Fruit fly (Drosophila melanogaster): ENCODE results near the gene CG14551.
A peak's percentile ranks its signal among the peaks of the same experiment; 100 is the strongest.

Gene CG14551

DNA sequence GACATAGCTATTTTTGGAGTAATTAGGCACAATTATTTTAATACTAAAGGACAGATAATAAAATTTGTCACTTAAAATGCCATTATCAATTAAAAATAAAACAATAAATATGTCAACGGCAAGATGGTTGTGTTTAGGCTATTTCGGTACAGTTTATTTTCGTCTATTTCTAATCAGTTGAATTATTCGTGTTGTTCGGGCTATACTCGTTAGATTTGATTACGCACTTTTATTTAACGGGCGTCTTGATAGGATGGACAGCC lies 42.3 kb upstream of the CG14551 start (continued):
- peak; percentile 33 for TF ChIP-seq CG2678 (tag; optimal IDR thresholded peaks at IDR 0.05)
- TF ChIP-seq sisA (GFP tag; IDR thresholded peaks at IDR 0.05), result no peak
- TF ChIP-seq zf30C (GFP tag; optimal IDR thresholded peaks at IDR 0.05), result no peak
- TF ChIP-seq CG7745 (tag; optimal IDR thresholded peaks at IDR 0.05), result no peak
- no peak for TF ChIP-seq CG18262 (tag; optimal IDR thresholded peaks at IDR 0.05)
- peak; percentile 26 for TF ChIP-seq CG34376 (GFP tag; optimal IDR thresholded peaks at IDR 0.05)
- peak; percentile 8 for TF ChIP-seq CG18599 (GFP tag; optimal IDR thresholded peaks at IDR 0.05)
- no peak for TF ChIP-seq CG32532 (GFP tag; IDR thresholded peaks at IDR 0.05)

DNA sequence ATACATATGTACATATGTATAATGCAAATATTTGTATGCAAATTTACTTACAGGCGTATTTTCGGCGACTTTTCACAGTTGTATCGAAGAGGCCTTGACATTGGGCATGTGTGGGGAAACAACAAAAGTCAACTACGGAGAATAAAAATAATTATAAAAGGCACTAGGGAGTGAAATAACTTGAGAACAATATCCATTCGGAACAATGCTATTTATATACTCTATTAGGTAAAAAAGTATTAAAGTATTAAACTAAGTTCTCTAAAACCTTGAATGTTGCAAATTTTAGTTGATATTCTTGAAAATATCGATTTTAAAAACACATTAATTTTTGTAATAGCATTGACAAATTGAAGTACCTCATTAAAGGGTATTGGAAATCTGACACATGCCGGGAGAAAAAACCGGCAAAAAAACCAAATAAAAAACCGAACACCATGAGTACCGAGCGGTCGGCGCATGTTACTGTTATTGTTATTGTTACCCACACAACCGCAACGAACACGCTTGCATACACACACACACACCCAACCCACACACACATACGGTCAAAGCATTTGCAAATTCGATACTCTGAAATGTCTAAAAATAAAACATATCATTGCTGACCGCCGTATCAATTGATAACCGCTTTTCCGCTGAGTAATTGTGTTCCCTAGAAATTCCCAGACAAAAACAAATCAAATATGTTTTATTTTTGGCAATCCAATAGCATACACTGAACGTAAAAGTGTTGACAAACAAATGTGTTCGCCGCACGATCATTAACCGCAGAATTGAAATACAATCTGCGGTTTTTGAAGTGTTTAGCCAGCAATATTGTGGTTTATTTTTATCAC lies 41.7 kb upstream of the CG14551 start:
- TF ChIP-seq CG6683 (GFP tag; optimal IDR thresholded peaks at IDR 0.05) (no peak), CG3407 (GFP tag; optimal IDR thresholded peaks at IDR 0.05) (peak; percentile 10), CG1832 (GFP tag; optimal IDR thresholded peaks at IDR 0.05) (no peak), D19A (tag; optimal IDR thresholded peaks at IDR 0.05) (peak; percentile 82), CHES-1-like (GFP tag; optimal IDR thresholded peaks at IDR 0.05) (no peak), CG11247 (GFP tag; IDR thresholded peaks at IDR 0.05) (no peak), BtbVII (GFP tag; optimal IDR thresholded peaks at IDR 0.05) (peak; percentile 48), TFAM (GFP tag; optimal IDR thresholded peaks at IDR 0.05) (no peak), bab2 (GFP tag; optimal IDR thresholded peaks at IDR 0.05) (peak; percentile 17), NC2β (GFP tag; optimal IDR thresholded peaks at IDR 0.05) (no peak), CG1024 (GFP tag; IDR thresholded peaks at IDR 0.05) (no peak), Nf-YC (tag; optimal IDR thresholded peaks at IDR 0.05) (no peak), ewg (GFP tag; optimal IDR thresholded peaks at IDR 0.05) (no peak), peb (GFP tag; IDR thresholded peaks at IDR 0.05) (no peak), NFAT (GFP tag; IDR thresholded peaks at IDR 0.05) (no peak), CG15514 (GFP tag; optimal IDR thresholded peaks at IDR 0.05) (peak; percentile 25), CG9797 (GFP tag; optimal IDR thresholded peaks at IDR 0.05) (no peak), CG18476 (GFP tag; optimal IDR thresholded peaks at IDR 0.05) (no peak), cg (GFP tag; optimal IDR thresholded peaks at IDR 0.05) (peak; percentile 34), otp (GFP tag; IDR thresholded peaks at IDR 0.05) (no peak), CG15696 (tag; optimal IDR thresholded peaks at IDR 0.05) (peak; percentile 37), CG6854 (GFP tag; optimal IDR thresholded peaks at IDR 0.05) (no peak), grau (tag; optimal IDR thresholded peaks at IDR 0.05) (peak; percentile 64), CG17385 (GFP tag; optimal IDR thresholded peaks at IDR 0.05) (peak; percentile 16), bcd (GFP tag; optimal IDR thresholded peaks at IDR 0.05) (peak; percentile 32), CG10147 (GFP tag; optimal IDR thresholded peaks at IDR 0.05) (peak; percentile 28), dmrt11E (tag; optimal IDR thresholded peaks at IDR 0.05) (peak; percentile 45), Spps (tag; optimal IDR thresholded peaks at IDR 0.05) (no peak), rib (GFP tag; IDR thresholded peaks at IDR 0.05) (peak; percentile 47; the same call in 1 of the 2 replicates), ATbp (GFP tag; optimal IDR thresholded peaks at IDR 0.05) (no peak), crol (GFP tag; IDR thresholded peaks at IDR 0.05) (no peak), MBD-R2 (GFP tag; IDR thresholded peaks at IDR 0.05) (peak; percentile 8; the same call in 1 of the 2 replicates), CG7786 (GFP tag; optimal IDR thresholded peaks at IDR 0.05) (no peak), trh (GFP tag; optimal IDR thresholded peaks at IDR 0.05) (no peak), abd-A (tag; optimal IDR thresholded peaks at IDR 0.05) (no peak), tll (GFP tag; optimal IDR thresholded peaks at IDR 0.05) (no peak), CG3847 (GFP tag; IDR thresholded peaks at IDR 0.05) (no peak), mam (GFP tag; optimal IDR thresholded peaks at IDR 0.05) (no peak), vnd (GFP tag; IDR thresholded peaks at IDR 0.05; ENCODE audit: partially characterized antibody) (no peak), row (GFP tag; IDR thresholded peaks at IDR 0.05) (peak; percentile 42; the same call in 2 of the 3 replicates)

All from whole organism, embryonic.